Worm (Caenorhabditis elegans) whole organism, L2 larva: ENCODE results near the gene Y65A5A.1.

Source experiments
- C34F6.9 ChIP-seq: fragments of 150-350 bp; optimal IDR thresholded peaks from 2 replicates; lab custom pipeline; 2014; ENCODE audit warnings: missing biosample characterization, missing genetic modification characterization
- F13H6.1 ChIP-seq: sonication (generic microtip); optimal IDR thresholded peaks from 2 replicates; lab custom pipeline; 2016; ENCODE audit warnings: missing genetic modification characterization, missing compliant biosample characterization
- R02D3.7 ChIP-seq: fragments of 150-350 bp; optimal IDR thresholded peaks from 2 replicates; lab custom pipeline; 2014; ENCODE audit warnings: missing biosample characterization, missing genetic modification characterization
- Y55F3AM.14 ChIP-seq: fragments of 200-800 bp; sonication (Bioruptor generic); optimal IDR thresholded peaks from 2 replicates; lab custom pipeline; 2018; ENCODE audit warnings: mild to moderate bottlenecking, missing genetic modification characterization, missing compliant biosample characterization
- ZK546.5 ChIP-seq: sonication (generic microtip); optimal IDR thresholded peaks from 2 replicates; lab custom pipeline; 2017; ENCODE audit warnings: missing biosample characterization, missing genetic modification characterization
- alr-1 ChIP-seq: fragments of 150-350 bp; optimal IDR thresholded peaks from 2 replicates; lab custom pipeline; 2014; ENCODE audit warnings: missing biosample characterization, missing genetic modification characterization
- aly-2 ChIP-seq: fragments of 150-350 bp; optimal IDR thresholded peaks from 2 replicates; lab custom pipeline; 2014; ENCODE audit warnings: missing biosample characterization, missing genetic modification characterization
- ama-1 ChIP-seq: fragments of 150-350 bp; optimal IDR thresholded peaks from 2 replicates; lab custom pipeline; 2018; ENCODE audit warnings: inconsistent platforms
- blmp-1 ChIP-seq: sonication (generic microtip); optimal IDR thresholded peaks from 2 replicates; lab custom pipeline; 2017; ENCODE audit warnings: missing genetic modification characterization, mild to moderate bottlenecking, missing compliant biosample characterization, antibody characterized with exemption, moderate library complexity; ENCODE audit not compliant: insufficient read depth
- ceh-16 ChIP-seq: fragments of 150-350 bp; optimal IDR thresholded peaks from 2 replicates; lab custom pipeline; 2014; ENCODE audit warnings: missing biosample characterization, missing genetic modification characterization
- ceh-82 ChIP-seq: fragments of 150-350 bp; optimal IDR thresholded peaks from 2 replicates; lab custom pipeline; 2014; ENCODE audit warnings: missing biosample characterization, missing genetic modification characterization
- crh-2 ChIP-seq: sonication (generic microtip); optimal IDR thresholded peaks from 2 replicates; lab custom pipeline; 2017; ENCODE audit warnings: missing biosample characterization, missing genetic modification characterization
- dmd-4 ChIP-seq: sonication (generic microtip); optimal IDR thresholded peaks from 2 replicates; lab custom pipeline; 2017; ENCODE audit warnings: missing biosample characterization, missing genetic modification characterization
- elt-1 ChIP-seq: fragments of 150-350 bp; optimal IDR thresholded peaks from 2 replicates; lab custom pipeline; 2014; ENCODE audit warnings: missing biosample characterization, missing genetic modification characterization
- elt-3 ChIP-seq: sonication (generic microtip); optimal IDR thresholded peaks from 2 replicates; lab custom pipeline; 2017; ENCODE audit warnings: missing biosample characterization, missing genetic modification characterization
- fos-1 ChIP-seq: fragments of 150-350 bp; optimal IDR thresholded peaks from 2 replicates; lab custom pipeline; 2014; ENCODE audit warnings: missing biosample characterization, missing genetic modification characterization
- gmeb-1 ChIP-seq: fragments of 150-350 bp; optimal IDR thresholded peaks from 2 replicates; lab custom pipeline; 2014; ENCODE audit warnings: missing biosample characterization, missing genetic modification characterization
- lin-11 ChIP-seq: fragments of 150-350 bp; sonication (generic microtip); optimal IDR thresholded peaks from 2 replicates; lab custom pipeline; 2014; ENCODE audit warnings: missing biosample characterization, missing genetic modification characterization, inconsistent platforms, mixed read lengths
- lin-13 ChIP-seq: fragments of 150-350 bp; optimal IDR thresholded peaks from 2 replicates; lab custom pipeline; 2014; ENCODE audit warnings: missing biosample characterization, missing genetic modification reagents, missing genetic modification characterization
- lin-39 ChIP-seq: fragments of 150-350 bp; optimal IDR thresholded peaks from 2 replicates; lab custom pipeline; 2014; ENCODE audit warnings: missing biosample characterization, missing genetic modification reagents, missing genetic modification characterization
- lsy-2 ChIP-seq, 2 experiments: fragments of 150-350 bp in 1 of 2; sonication (generic microtip) in 1 of 2; optimal IDR thresholded peaks; 2 replicates each; lab custom pipeline; 2014 to 2017; ENCODE audit warnings: missing biosample characterization in 2 of 2, missing genetic modification characterization in 2 of 2
- mab-5 ChIP-seq: fragments of 150-350 bp; optimal IDR thresholded peaks from 2 replicates; lab custom pipeline; 2014; ENCODE audit warnings: missing biosample characterization, missing genetic modification characterization
- mbf-1 ChIP-seq: sonication (generic microtip); optimal IDR thresholded peaks from 2 replicates; lab custom pipeline; 2017; ENCODE audit warnings: missing biosample characterization, missing genetic modification characterization
- mdl-1 ChIP-seq, 2 experiments: fragments of 150-350 bp in 1 of 2; sonication (generic microtip) in 1 of 2; optimal IDR thresholded peaks; 2 replicates each; lab custom pipeline; 2017; ENCODE audit warnings: missing biosample characterization in 2 of 2, missing genetic modification characterization in 2 of 2
- nhr-10 ChIP-seq: sonication (generic microtip); optimal IDR thresholded peaks from 2 replicates; lab custom pipeline; 2017; ENCODE audit warnings: missing biosample characterization, missing genetic modification characterization
- nhr-11 ChIP-seq: fragments of 150-350 bp; optimal IDR thresholded peaks from 2 replicates; lab custom pipeline; 2014; ENCODE audit warnings: missing biosample characterization, missing genetic modification characterization
- nhr-12 ChIP-seq: fragments of 150-350 bp; optimal IDR thresholded peaks from 2 replicates; lab custom pipeline; 2014; ENCODE audit warnings: missing biosample characterization, missing genetic modification characterization
- nhr-129 ChIP-seq: fragments of 150-350 bp; optimal IDR thresholded peaks from 2 replicates; lab custom pipeline; 2014; ENCODE audit warnings: missing biosample characterization, missing genetic modification characterization
- nhr-21 ChIP-seq: fragments of 150-350 bp; optimal IDR thresholded peaks from 2 replicates; lab custom pipeline; 2014; ENCODE audit warnings: missing biosample characterization, missing genetic modification characterization
- nhr-23 ChIP-seq: fragments of 150-350 bp; optimal IDR thresholded peaks from 2 replicates; lab custom pipeline; 2014; ENCODE audit warnings: missing biosample characterization, missing genetic modification reagents, missing genetic modification characterization
- nhr-237 ChIP-seq: fragments of 150-350 bp; optimal IDR thresholded peaks from 2 replicates; lab custom pipeline; 2014; ENCODE audit warnings: missing biosample characterization, missing genetic modification characterization
- nhr-25 ChIP-seq: fragments of 150-350 bp; sonication (generic microtip); optimal IDR thresholded peaks from 3 replicates; lab custom pipeline; 2014; ENCODE audit warnings: missing biosample characterization, missing genetic modification characterization
- nhr-6 ChIP-seq: fragments of 150-350 bp; optimal IDR thresholded peaks from 2 replicates; lab custom pipeline; 2014; ENCODE audit warnings: missing biosample characterization, missing genetic modification characterization
- sem-4 ChIP-seq: fragments of 150-350 bp; optimal IDR thresholded peaks from 2 replicates; lab custom pipeline; 2014; ENCODE audit warnings: missing biosample characterization, missing genetic modification reagents, missing genetic modification characterization
- skn-1 ChIP-seq: sonication (generic microtip); optimal IDR thresholded peaks from 2 replicates; lab custom pipeline; 2017; ENCODE audit warnings: missing biosample characterization, missing genetic modification characterization
- sma-3 ChIP-seq: sonication (generic microtip); optimal IDR thresholded peaks from 2 replicates; lab custom pipeline; 2016; ENCODE audit warnings: missing genetic modification reagents, missing genetic modification characterization, missing compliant biosample characterization
- sma-9 ChIP-seq, 2 experiments: fragments of 150-350 bp in 1 of 2; sonication (generic microtip) in 1 of 2; optimal IDR thresholded peaks; 2 replicates each; lab custom pipeline; 2014 to 2016; ENCODE audit warnings: missing genetic modification characterization in 2 of 2, mild to moderate bottlenecking in 1 of 2, missing biosample characterization in 1 of 2, missing compliant biosample characterization in 1 of 2, missing genetic modification reagents in 1 of 2, moderate library complexity in 1 of 2
- snpc-4 ChIP-seq: fragments of 150-350 bp; optimal IDR thresholded peaks from 2 replicates; lab custom pipeline; 2014; ENCODE audit warnings: missing biosample characterization, missing genetic modification characterization
- unc-39 ChIP-seq: fragments of 150-350 bp; optimal IDR thresholded peaks from 2 replicates; lab custom pipeline; 2014; ENCODE audit warnings: missing biosample characterization, missing genetic modification characterization
- unc-55 ChIP-seq: fragments of 150-350 bp; sonication (generic microtip); optimal IDR thresholded peaks from 3 replicates; lab custom pipeline; 2014; ENCODE audit warnings: missing biosample characterization, missing genetic modification reagents, missing genetic modification characterization
- unc-62 ChIP-seq: fragments of 150-350 bp; optimal IDR thresholded peaks from 2 replicates; lab custom pipeline; 2014; ENCODE audit warnings: missing biosample characterization, missing genetic modification reagents, missing genetic modification characterization
- zag-1 ChIP-seq: fragments of 150-350 bp; optimal IDR thresholded peaks from 2 replicates; lab custom pipeline; 2014; ENCODE audit warnings: missing biosample characterization, missing genetic modification characterization
- ztf-1 ChIP-seq: fragments of 200-800 bp; sonication (Bioruptor generic); conservative IDR thresholded peaks from 2 replicates; pipeline ENCODE4 v1.3.6; 2022; ENCODE audit warnings: missing genetic modification characterization, missing compliant biosample characterization
- ztf-11 ChIP-seq: sonication (generic microtip); optimal IDR thresholded peaks from 2 replicates; lab custom pipeline; 2017; ENCODE audit warnings: missing biosample characterization, missing genetic modification characterization

The Y65A5A.1 gene

DNA sequence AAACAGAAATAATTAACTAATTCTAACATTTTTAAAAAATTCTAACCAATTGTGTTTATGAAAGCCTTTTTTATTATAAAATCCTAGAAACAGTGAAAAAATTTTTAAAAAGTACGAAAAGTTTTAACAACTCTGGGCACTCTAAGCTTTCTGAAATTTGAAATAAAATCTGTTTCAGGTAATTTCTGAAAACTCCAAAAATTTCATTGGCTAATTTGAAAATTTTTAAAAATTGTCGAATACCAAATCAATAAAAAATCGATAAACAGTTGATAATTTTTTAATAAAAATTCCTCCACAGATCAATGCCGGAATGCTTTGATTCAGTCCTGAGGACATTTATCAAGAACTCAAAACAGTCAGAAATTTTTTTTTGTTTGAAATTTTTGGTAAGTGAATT, 6.0 kb downstream of the Y65A5A.1 start, which contains the start of gene Y65A5A.24:
Gene Y65A5A.24 (plus strand): TSS at position 301 of the 400 bp plus-strand sequence.
- TF ChIP-seq lsy-2 (tag; optimal IDR thresholded peaks at IDR 0.05; lab: Kevin White, UChicago) (no peak), lin-13 (GFP tag; lab: Kevin White, UChicago) (no peak), nhr-10 (tag; lab: Kevin White, UChicago) (no peak), alr-1 (no peak), nhr-25 (tag; lab: Kevin White, UChicago) (no peak), nhr-129 (tag; lab: Kevin White, UChicago) (no peak), nhr-237 (no peak), ceh-82 (tag; lab: Kevin White, UChicago) (no peak), mab-5 (tag; lab: Kevin White, UChicago) (no peak), skn-1 (no peak)

DNA sequence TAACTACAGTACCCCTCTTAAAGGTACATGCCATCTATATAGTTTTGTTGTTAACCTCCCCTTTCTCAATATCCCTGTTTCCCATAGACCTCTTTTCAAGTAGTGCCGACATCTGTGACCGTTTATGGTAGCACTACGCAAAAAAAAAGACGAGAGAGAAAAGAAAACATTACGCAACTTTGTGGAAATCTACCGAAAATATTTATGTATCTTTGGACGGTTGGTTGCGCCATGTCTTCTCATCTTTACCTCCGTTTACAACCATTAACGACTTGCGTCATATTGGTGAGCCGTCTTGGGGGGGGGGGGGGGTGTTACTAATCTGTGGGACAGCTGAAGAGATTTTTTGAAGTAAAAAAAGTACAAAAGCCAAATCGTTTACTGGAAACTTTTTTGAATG, 8.2 kb downstream of the Y65A5A.1 start:
- TF ChIP-seq nhr-25 (tag; lab: Kevin White, UChicago) (no peak), alr-1 (no peak), ztf-1 (no peak), ztf-11 (tag; lab: Kevin White, UChicago) (no peak), unc-39 (no peak), mdl-1 (tag; optimal IDR thresholded peaks at IDR 0.05; lab: Kevin White, UChicago) (no peak), blmp-1 (no peak), nhr-129 (tag; lab: Kevin White, UChicago) (no peak), lin-39 (no peak), mbf-1 (tag; lab: Kevin White, UChicago) (no peak), fos-1 (tag; lab: Kevin White, UChicago) (no peak), nhr-23 (tag; lab: Kevin White, UChicago) (no peak), gmeb-1 (no peak), snpc-4 (tag; lab: Kevin White, UChicago) (no peak)

DNA sequence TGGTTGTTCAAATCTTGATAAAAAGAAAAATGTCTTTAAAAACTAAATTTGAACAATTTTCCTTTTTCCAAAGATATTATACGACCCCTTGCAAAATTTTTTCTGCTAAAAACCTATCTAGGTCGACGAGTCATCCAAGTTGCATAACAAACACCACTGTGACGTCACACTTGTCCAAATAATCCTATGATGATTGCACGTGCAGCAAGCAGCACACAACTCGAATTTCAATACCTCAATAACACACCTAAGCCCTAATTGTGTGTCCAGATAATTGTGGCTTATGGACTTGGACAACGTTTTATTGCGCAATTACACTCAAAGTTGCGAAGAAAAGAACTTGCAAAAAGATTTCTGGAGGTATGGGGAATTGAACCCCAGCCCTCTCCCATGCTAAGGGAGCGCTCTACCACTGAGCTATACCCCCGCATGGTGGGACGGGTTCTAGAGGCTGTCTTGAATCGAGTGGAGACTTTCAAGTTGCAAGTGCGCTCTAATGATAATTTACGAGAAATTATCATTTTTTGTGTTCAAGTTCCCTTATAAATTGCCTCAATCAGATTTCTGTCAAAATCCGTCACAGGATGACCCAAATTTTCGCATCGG, 10.7 kb downstream of the Y65A5A.1 start:
- TF ChIP-seq sma-3 (GFP tag; lab: Kevin White, UChicago) (peak; percentile 50), F13H6.1 (peak; percentile 17), alr-1 (no peak), dmd-4 (tag; lab: Kevin White, UChicago) (no peak), fos-1 (tag; lab: Kevin White, UChicago) (peak; percentile 18), crh-2 (tag; lab: Kevin White, UChicago) (peak; percentile 66), mab-5 (tag; lab: Kevin White, UChicago) (peak; percentile 13), snpc-4 (tag; lab: Kevin White, UChicago) (peak; percentile 8), lin-13 (GFP tag; lab: Kevin White, UChicago) (peak; percentile 57), gmeb-1 (peak; percentile 9), lsy-2 (tag; optimal IDR thresholded peaks at IDR 0.05; lab: Kevin White, UChicago) (peak in 1 of 2 experiments; percentile 67), nhr-129 (tag; lab: Kevin White, UChicago) (peak; percentile 77), sma-9 (GFP tag; optimal IDR thresholded peaks at IDR 0.05; lab: Kevin White, UChicago) (peak; percentile 51), sma-9 (tag; optimal IDR thresholded peaks at IDR 0.05; lab: Kevin White, UChicago) (no peak), unc-55 (peak; percentile 78), C34F6.9 (tag; lab: Kevin White, UChicago) (peak; percentile 50), Y55F3AM.14 (peak; percentile 56), unc-39 (no peak), lin-11 (peak; percentile 35), unc-62 (GFP tag; lab: Kevin White, UChicago) (no peak), elt-1 (tag; lab: Kevin White, UChicago) (no peak), nhr-21 (peak; percentile 20)

DNA sequence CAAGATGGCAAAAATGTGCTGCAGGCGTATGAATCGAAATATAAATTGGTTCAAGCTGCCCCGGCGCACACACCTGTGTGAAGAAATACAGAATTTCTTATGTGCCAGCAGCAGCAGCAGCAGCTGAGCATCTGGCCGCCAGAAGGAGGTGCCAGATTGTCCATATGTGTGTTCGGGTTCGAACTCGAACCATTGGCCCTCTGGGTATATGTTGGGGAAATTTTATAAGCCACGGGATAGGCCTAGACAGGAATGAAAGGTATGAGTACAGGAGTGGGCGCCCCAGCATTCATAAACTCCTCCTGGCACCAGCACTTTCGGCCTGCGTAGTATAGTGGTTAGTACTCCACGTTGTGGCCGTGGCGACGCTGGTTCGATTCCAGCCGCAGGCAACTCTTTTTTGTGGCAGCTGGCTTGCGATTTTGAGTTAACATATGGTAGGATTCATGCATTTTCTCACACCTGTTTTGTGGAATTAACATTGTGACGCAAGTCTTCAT, 11.4 kb downstream of the Y65A5A.1 start:
- TF ChIP-seq dmd-4 (tag; lab: Kevin White, UChicago) (no peak), snpc-4 (tag; lab: Kevin White, UChicago) (no peak), ZK546.5 (tag; lab: Kevin White, UChicago) (no peak), gmeb-1 (no peak), ztf-1 (no peak), fos-1 (tag; lab: Kevin White, UChicago) (no peak), aly-2 (tag; lab: Kevin White, UChicago) (no peak), ama-1 (lab: Kevin White, UChicago) (no peak), lin-13 (GFP tag; lab: Kevin White, UChicago) (no peak), elt-1 (tag; lab: Kevin White, UChicago) (no peak), mbf-1 (tag; lab: Kevin White, UChicago) (no peak), sem-4 (tag; lab: Kevin White, UChicago) (no peak), nhr-11 (no peak), crh-2 (tag; lab: Kevin White, UChicago) (peak; percentile 28), mdl-1 (tag; optimal IDR thresholded peaks at IDR 0.05; lab: Kevin White, UChicago) (no peak), ceh-16 (tag; lab: Kevin White, UChicago) (no peak), F13H6.1 (no peak), skn-1 (no peak), nhr-6 (tag; lab: Kevin White, UChicago) (no peak), zag-1 (no peak), nhr-23 (tag; lab: Kevin White, UChicago) (no peak), R02D3.7 (no peak), unc-55 (peak; percentile 59), elt-3 (no peak), ztf-11 (tag; lab: Kevin White, UChicago) (no peak), ceh-82 (tag; lab: Kevin White, UChicago) (no peak), nhr-12 (tag; lab: Kevin White, UChicago) (no peak), sma-3 (GFP tag; lab: Kevin White, UChicago) (peak; percentile 21), lin-11 (peak; percentile 9), nhr-10 (tag; lab: Kevin White, UChicago) (no peak)
